Fruit fly (Drosophila melanogaster) whole organism, prepupa: ENCODE measurements around the gene Dbct.
A peak's percentile ranks its signal among the peaks of the same experiment; 100 is the strongest.

Experiments used
- Blimp-1 ChIP-seq: fragments of 200-800 bp; sonication (Bioruptor generic); optimal IDR thresholded peaks from 3 replicates; lab custom pipeline; 2017; ENCODE audit warnings: missing biosample characterization, missing genetic modification characterization, mild to moderate bottlenecking, moderate library complexity, missing genetic modification reagents
- CG10631 ChIP-seq: fragments of 200-800 bp; sonication (Bioruptor generic); optimal IDR thresholded peaks from 2 replicates; lab custom pipeline; 2016; ENCODE audit warnings: missing biosample characterization, missing genetic modification characterization
- CG10669 ChIP-seq: fragments of 200-800 bp; sonication (Bioruptor generic); optimal IDR thresholded peaks from 3 replicates; lab custom pipeline; 2018; ENCODE audit warnings: missing biosample characterization, mild to moderate bottlenecking, missing genetic modification characterization, moderate library complexity
- CG11294 ChIP-seq: fragments of 200-800 bp; sonication (Bioruptor generic); IDR thresholded peaks from 2 replicates; pipeline ENCODE4 v1.3.6; 2022; ENCODE audit warnings: missing biosample characterization, missing genetic modification characterization
- CG11762 ChIP-seq: fragments of 200-800 bp; sonication (Bioruptor generic); optimal IDR thresholded peaks from 3 replicates; lab custom pipeline; 2016; ENCODE audit warnings: missing biosample characterization, missing genetic modification characterization; ENCODE audit not compliant: insufficient read depth
- CG11902 ChIP-seq: fragments of 200-800 bp; sonication (Bioruptor generic); optimal IDR thresholded peaks from 3 replicates; lab custom pipeline; 2016; ENCODE audit warnings: missing biosample characterization, missing genetic modification characterization
- CG1621 ChIP-seq: fragments of 200-800 bp; sonication (Bioruptor generic); optimal IDR thresholded peaks from 3 replicates; lab custom pipeline; 2018; ENCODE audit warnings: missing biosample characterization, mild to moderate bottlenecking, missing genetic modification characterization
- CG16779 ChIP-seq: fragments of 200-800 bp; sonication (Bioruptor generic); optimal IDR thresholded peaks from 3 replicates; lab custom pipeline; 2017; ENCODE audit warnings: missing biosample characterization, mild to moderate bottlenecking, missing genetic modification characterization
- CG3032 ChIP-seq: fragments of 200-800 bp; optimal IDR thresholded peaks from 2 replicates; lab custom pipeline; 2019; ENCODE audit warnings: missing biosample characterization, mild to moderate bottlenecking, missing genetic modification characterization, moderate library complexity
- CG31627 ChIP-seq: fragments of 200-800 bp; sonication (Bioruptor generic); optimal IDR thresholded peaks from 3 replicates; lab custom pipeline; 2016; ENCODE audit warnings: missing biosample characterization, missing genetic modification characterization
- CG32006 ChIP-seq: fragments of 200-800 bp; sonication (Bioruptor generic); optimal IDR thresholded peaks from 3 replicates; lab custom pipeline; 2017; ENCODE audit warnings: missing biosample characterization, mild to moderate bottlenecking, missing genetic modification characterization
- CG3919 ChIP-seq: fragments of 200-800 bp; sonication (Bioruptor generic); optimal IDR thresholded peaks from 3 replicates; lab custom pipeline; 2016; ENCODE audit warnings: missing biosample characterization, missing genetic modification characterization
- CG4318 ChIP-seq: fragments of 200-800 bp; sonication (Bioruptor generic); optimal IDR thresholded peaks from 3 replicates; lab custom pipeline; 2017; ENCODE audit warnings: missing biosample characterization, mild to moderate bottlenecking, missing genetic modification characterization
- CG6163 ChIP-seq: fragments of 200-800 bp; sonication (Bioruptor generic); IDR thresholded peaks from 3 replicates; pipeline ENCODE4 v1.3.6; 2022; ENCODE audit warnings: missing biosample characterization, missing genetic modification characterization
- CG6276 ChIP-seq: fragments of 200-800 bp; sonication (Bioruptor generic); optimal IDR thresholded peaks from 2 replicates; lab custom pipeline; 2017; ENCODE audit warnings: missing biosample characterization, mild to moderate bottlenecking, missing genetic modification characterization
- CG6792 ChIP-seq: fragments of 200-800 bp; sonication (Bioruptor generic); optimal IDR thresholded peaks from 3 replicates; lab custom pipeline; 2016; ENCODE audit warnings: missing biosample characterization, missing genetic modification characterization
- CG6808 ChIP-seq: fragments of 200-800 bp; sonication (Bioruptor generic); optimal IDR thresholded peaks from 3 replicates; lab custom pipeline; 2017; ENCODE audit warnings: missing biosample characterization, missing genetic modification characterization, mild to moderate bottlenecking, moderate library complexity, missing genetic modification reagents
- CG6854 ChIP-seq: fragments of 200-800 bp; sonication (Bioruptor generic); optimal IDR thresholded peaks from 2 replicates; lab custom pipeline; 2017; ENCODE audit warnings: missing biosample characterization, mild to moderate bottlenecking, missing genetic modification characterization
- CG7368 ChIP-seq: fragments of 200-800 bp; sonication (Bioruptor generic); optimal IDR thresholded peaks from 3 replicates; lab custom pipeline; 2016; ENCODE audit warnings: missing biosample characterization, missing genetic modification characterization
- CG8119 ChIP-seq: fragments of 200-800 bp; sonication (Bioruptor generic); IDR thresholded peaks from 3 replicates; pipeline ENCODE4 v1.3.6; 2022; ENCODE audit warnings: missing biosample characterization, missing genetic modification characterization
- CG8319 ChIP-seq: fragments of 200-800 bp; sonication (Bioruptor generic); optimal IDR thresholded peaks from 3 replicates; lab custom pipeline; 2016; ENCODE audit warnings: missing biosample characterization, missing genetic modification characterization
- CG8632 ChIP-seq: fragments of 200-800 bp; sonication (Bioruptor generic); optimal IDR thresholded peaks from 3 replicates; lab custom pipeline; 2016; ENCODE audit warnings: missing biosample characterization, missing genetic modification characterization
- CG9139 ChIP-seq: fragments of 200-800 bp; sonication (Bioruptor generic); optimal IDR thresholded peaks from 3 replicates; lab custom pipeline; 2017; ENCODE audit warnings: missing biosample characterization, mild to moderate bottlenecking, missing genetic modification characterization
- Eip75B ChIP-seq: fragments of 200-800 bp; sonication (Bioruptor generic); optimal IDR thresholded peaks from 3 replicates; lab custom pipeline; 2016; ENCODE audit warnings: missing biosample characterization, missing genetic modification characterization
- Eip78C ChIP-seq: fragments of 200-800 bp; sonication (Bioruptor generic); peaks from one replicate; lab custom pipeline; 2016; ENCODE audit warnings: missing biosample characterization, missing genetic modification characterization
- Eip93F ChIP-seq: fragments of 200-800 bp; sonication (Bioruptor generic); optimal IDR thresholded peaks from 2 replicates; lab custom pipeline; 2016; ENCODE audit warnings: missing biosample characterization, mild to moderate bottlenecking, missing genetic modification characterization
- Ets21C ChIP-seq: fragments of 200-800 bp; sonication (Bioruptor generic); optimal IDR thresholded peaks from 3 replicates; lab custom pipeline; 2016; ENCODE audit warnings: missing biosample characterization, missing genetic modification characterization
- Ets96B ChIP-seq: fragments of 200-800 bp; optimal IDR thresholded peaks from 2 replicates; lab custom pipeline; 2019; ENCODE audit warnings: missing biosample characterization, mild to moderate bottlenecking, missing genetic modification characterization, moderate library complexity
- Gug ChIP-seq: fragments of 200-800 bp; sonication (Bioruptor generic); IDR thresholded peaks from 2 replicates; pipeline ENCODE4 v1.3.6; 2022; ENCODE audit warnings: missing biosample characterization, missing genetic modification characterization
- Hr38 ChIP-seq: sonication (Bioruptor generic); optimal IDR thresholded peaks from 2 replicates; lab custom pipeline; 2016; ENCODE audit warnings: missing biosample characterization, missing genetic modification characterization
- Hr39 ChIP-seq: fragments of 200-800 bp; sonication (Bioruptor generic); optimal IDR thresholded peaks from 2 replicates; lab custom pipeline; 2016; ENCODE audit warnings: missing biosample characterization, missing genetic modification characterization
- Hr4 ChIP-seq: fragments of 200-800 bp; sonication (Bioruptor generic); optimal IDR thresholded peaks from 3 replicates; lab custom pipeline; 2016; ENCODE audit warnings: missing biosample characterization, missing genetic modification characterization
- Met ChIP-seq: fragments of 200-800 bp; sonication (Bioruptor generic); optimal IDR thresholded peaks from 3 replicates; lab custom pipeline; 2016; ENCODE audit warnings: missing biosample characterization, missing genetic modification characterization
- OdsH ChIP-seq: fragments of 200-800 bp; sonication (Bioruptor generic); optimal IDR thresholded peaks from 3 replicates; lab custom pipeline; 2016; ENCODE audit warnings: missing biosample characterization, missing genetic modification characterization
- Smox ChIP-seq: fragments of 200-800 bp; sonication (Bioruptor generic); optimal IDR thresholded peaks from 3 replicates; lab custom pipeline; 2016; ENCODE audit warnings: missing biosample characterization, missing genetic modification characterization
- Sox102F ChIP-seq: fragments of 200-800 bp; sonication (Bioruptor generic); optimal IDR thresholded peaks from 2 replicates; lab custom pipeline; 2016; ENCODE audit warnings: missing biosample characterization, mild to moderate bottlenecking, missing genetic modification characterization
- Sox14 ChIP-seq: fragments of 200-800 bp; sonication (Bioruptor generic); optimal IDR thresholded peaks from 3 replicates; lab custom pipeline; 2016; ENCODE audit warnings: missing biosample characterization, missing genetic modification characterization
- Sox15 ChIP-seq: fragments of 200-800 bp; sonication (Bioruptor generic); optimal IDR thresholded peaks from 3 replicates; lab custom pipeline; 2016; ENCODE audit warnings: missing biosample characterization, missing genetic modification characterization
- dac ChIP-seq: fragments of 200-800 bp; sonication (Bioruptor generic); optimal IDR thresholded peaks from 2 replicates; lab custom pipeline; 2017; ENCODE audit warnings: missing biosample characterization, mild to moderate bottlenecking, missing genetic modification characterization
- eg ChIP-seq: fragments of 200-800 bp; sonication (Bioruptor generic); IDR thresholded peaks from 3 replicates; pipeline ENCODE4 v1.3.6; 2022; ENCODE audit warnings: missing biosample characterization, missing genetic modification characterization
- fd85E ChIP-seq: fragments of 200-800 bp; sonication (Bioruptor generic); optimal IDR thresholded peaks from 3 replicates; lab custom pipeline; 2016; ENCODE audit warnings: missing biosample characterization, missing genetic modification characterization
- fkh ChIP-seq: fragments of 200-800 bp; sonication (Bioruptor generic); optimal IDR thresholded peaks from 3 replicates; lab custom pipeline; 2017; ENCODE audit warnings: missing biosample characterization, mild to moderate bottlenecking, missing genetic modification characterization, moderate library complexity
- lz ChIP-seq: fragments of 200-800 bp; sonication (Bioruptor generic); optimal IDR thresholded peaks from 3 replicates; lab custom pipeline; 2016; ENCODE audit warnings: missing biosample characterization, missing genetic modification characterization
- net ChIP-seq: fragments of 200-800 bp; sonication (Bioruptor generic); optimal IDR thresholded peaks from 3 replicates; lab custom pipeline; 2016; ENCODE audit warnings: missing biosample characterization, missing genetic modification characterization
- pdm3 ChIP-seq: fragments of 200-800 bp; sonication (Bioruptor generic); optimal IDR thresholded peaks from 3 replicates; lab custom pipeline; 2016; ENCODE audit warnings: missing biosample characterization, missing genetic modification characterization
- salr ChIP-seq, 2 experiments: fragments of 200-800 bp; sonication (Bioruptor generic); optimal IDR thresholded peaks; 3 replicates each; lab custom pipeline; 2016 to 2018; ENCODE audit warnings: missing biosample characterization in 2 of 2, missing genetic modification characterization in 2 of 2, mild to moderate bottlenecking in 1 of 2
- spab ChIP-seq: fragments of 200-800 bp; sonication (Bioruptor generic); optimal IDR thresholded peaks from 2 replicates; lab custom pipeline; 2017; ENCODE audit warnings: missing biosample characterization, mild to moderate bottlenecking, missing genetic modification characterization, missing genetic modification reagents
- ss ChIP-seq, 2 experiments: fragments of 200-800 bp; sonication (Bioruptor generic); optimal IDR thresholded peaks; 2 replicates in 1 of 2; 3 replicates in 1 of 2; lab custom pipeline; 2017 to 2018; ENCODE audit warnings: mild to moderate bottlenecking in 2 of 2, missing biosample characterization in 2 of 2, missing genetic modification characterization in 2 of 2, moderate library complexity in 1 of 2
- svp ChIP-seq: fragments of 200-800 bp; sonication (Bioruptor generic); peaks from one replicate; lab custom pipeline; 2016; ENCODE audit warnings: missing biosample characterization, missing genetic modification characterization
- topi ChIP-seq: fragments of 200-800 bp; sonication (Bioruptor generic); optimal IDR thresholded peaks from 3 replicates; lab custom pipeline; 2016; ENCODE audit warnings: missing biosample characterization, missing genetic modification characterization
- vri ChIP-seq: fragments of 200-800 bp; sonication (Bioruptor generic); optimal IDR thresholded peaks from 3 replicates; lab custom pipeline; 2016; ENCODE audit warnings: missing biosample characterization, mild to moderate bottlenecking, missing genetic modification characterization

Dbct gene

dm6 chrX:15085777-15086510 is at the start of gene Dbct, which contains the start of gene CG15027:
Dbct (plus strand) TSS chrX:15086125.
CG15027 (minus strand) TSS chrX:15085827.
- TF ChIP-seq pdm3 (GFP tag; lab: Kevin White, UChicago) = peak; percentile 66
- TF ChIP-seq topi (GFP tag; lab: Kevin White, UChicago) = peak; percentile 64
- peak; percentile 53 for TF ChIP-seq CG3919 (GFP tag; lab: Kevin White, UChicago)
- peak; percentile 3 for TF ChIP-seq CG6854 (GFP tag; lab: Kevin White, UChicago)
- TF ChIP-seq CG10631 (GFP tag; lab: Kevin White, UChicago) = peak; percentile 74
- TF ChIP-seq Met (GFP tag; lab: Kevin White, UChicago) = peak; percentile 64
- peak; percentile 78 for TF ChIP-seq OdsH (GFP tag; lab: Kevin White, UChicago)
- TF ChIP-seq CG6792 (GFP tag; lab: Kevin White, UChicago) = peak; percentile 41
- peak; percentile 45 for TF ChIP-seq CG10669 (GFP tag; lab: Kevin White, UChicago)
- TF ChIP-seq Eip78C = peak; percentile 75
- peak; percentile 57 for TF ChIP-seq lz (GFP tag; lab: Kevin White, UChicago)
- TF ChIP-seq CG11762 = no peak
- TF ChIP-seq CG32006 (GFP tag; lab: Kevin White, UChicago) = peak; percentile 43
- TF ChIP-seq CG8119 = peak; percentile 53
- peak; percentile 26 for TF ChIP-seq CG11902
- peak; percentile 45 for TF ChIP-seq CG31627 (GFP tag; lab: Kevin White, UChicago)
- peak; percentile 17 for TF ChIP-seq CG4318 (GFP tag; lab: Kevin White, UChicago)
- TF ChIP-seq Eip75B (GFP tag; lab: Kevin White, UChicago) = peak; percentile 28
- peak; percentile 99 for TF ChIP-seq vri
- peak; percentile 21 to 55 for TF ChIP-seq ss (GFP tag; optimal IDR thresholded peaks at IDR 0.05; lab: Kevin White, UChicago)
- peak; percentile 30 for TF ChIP-seq CG6276 (GFP tag; lab: Kevin White, UChicago)
- no peak for TF ChIP-seq dac (GFP tag; lab: Kevin White, UChicago)
- peak; percentile 11 for TF ChIP-seq Eip93F
- peak; percentile 10 for TF ChIP-seq Blimp-1 (GFP tag; lab: Kevin White, UChicago)
- no peak for TF ChIP-seq CG1621
- TF ChIP-seq fd85E = no peak
- TF ChIP-seq Hr39 = peak; percentile 42
- TF ChIP-seq CG16779 (tag; lab: Kevin White, UChicago) = no peak
- TF ChIP-seq Hr4 (GFP tag; lab: Kevin White, UChicago) = peak; percentile 46
- peak; percentile 30 for TF ChIP-seq Sox15 (GFP tag; lab: Kevin White, UChicago)
- TF ChIP-seq CG11294 (GFP tag; lab: Robert Waterston, UW) = peak; percentile 44; the same call in 1 of the 2 replicates
- peak; percentile 67 for TF ChIP-seq Smox (GFP tag; lab: Kevin White, UChicago)
- peak; percentile 63 for TF ChIP-seq eg (GFP tag; lab: Robert Waterston, UW)
- peak; percentile 67 for TF ChIP-seq Ets96B (tag; lab: Kevin White, UChicago)
- TF ChIP-seq Sox102F = peak; percentile 32
- peak; percentile 4 to 14 for TF ChIP-seq salr (GFP tag; optimal IDR thresholded peaks at IDR 0.05; lab: Kevin White, UChicago)
- no peak for TF ChIP-seq spab (GFP tag; lab: Kevin White, UChicago)
- TF ChIP-seq fkh (GFP tag; lab: Kevin White, UChicago) = peak; percentile 60
- TF ChIP-seq Ets21C (GFP tag; lab: Kevin White, UChicago) = peak; percentile 28
- peak; percentile 20 for TF ChIP-seq net (GFP tag; lab: Kevin White, UChicago)
- TF ChIP-seq Sox14 (GFP tag; lab: Kevin White, UChicago) = peak; percentile 35
- peak; percentile 37 for TF ChIP-seq CG6808 (GFP tag; lab: Kevin White, UChicago)
- TF ChIP-seq CG7368 (GFP tag; lab: Kevin White, UChicago) = peak; percentile 56
- TF ChIP-seq CG3032 (tag; lab: Kevin White, UChicago) = peak; percentile 69
- TF ChIP-seq CG9139 (GFP tag; lab: Kevin White, UChicago) = no peak
- TF ChIP-seq Hr38 (GFP tag; lab: Kevin White, UChicago) = no peak
- TF ChIP-seq CG8632 = peak; percentile 60
- TF ChIP-seq CG6163 (GFP tag; lab: Robert Waterston, UW) = peak; percentile 69
- peak; percentile 49 for TF ChIP-seq CG8319
- peak; percentile 83 for TF ChIP-seq svp (GFP tag; lab: Kevin White, UChicago)
- TF ChIP-seq Gug (GFP tag; lab: Robert Waterston, UW) = peak; percentile 23; the same call in 1 of the 2 replicates
